Fruit fly (Drosophila melanogaster) whole organism, prepupa: Measurements from ENCODE around the gene CG6465.
A peak's percentile ranks its signal among the peaks of the same experiment; 100 is the strongest.

ENCODE experiments used
- Blimp-1 ChIP-seq: fragments of 200-800 bp; sonication (Bioruptor generic); optimal IDR thresholded peaks from 3 replicates; lab custom pipeline; 2017; ENCODE audit warnings: missing biosample characterization, missing genetic modification characterization, mild to moderate bottlenecking, moderate library complexity, missing genetic modification reagents
- CG10631 ChIP-seq: fragments of 200-800 bp; sonication (Bioruptor generic); optimal IDR thresholded peaks from 2 replicates; lab custom pipeline; 2016; ENCODE audit warnings: missing biosample characterization, missing genetic modification characterization
- CG10669 ChIP-seq: fragments of 200-800 bp; sonication (Bioruptor generic); optimal IDR thresholded peaks from 3 replicates; lab custom pipeline; 2018; ENCODE audit warnings: missing biosample characterization, mild to moderate bottlenecking, missing genetic modification characterization, moderate library complexity
- CG11294 ChIP-seq: fragments of 200-800 bp; sonication (Bioruptor generic); IDR thresholded peaks from 2 replicates; pipeline ENCODE4 v1.3.6; 2022; ENCODE audit warnings: missing biosample characterization, missing genetic modification characterization
- CG11762 ChIP-seq: fragments of 200-800 bp; sonication (Bioruptor generic); optimal IDR thresholded peaks from 3 replicates; lab custom pipeline; 2016; ENCODE audit warnings: missing biosample characterization, missing genetic modification characterization; ENCODE audit not compliant: insufficient read depth
- CG15336 ChIP-seq: fragments of 200-800 bp; sonication (Bioruptor generic); IDR thresholded peaks from 2 replicates; pipeline ENCODE4 v1.3.6; 2022; ENCODE audit warnings: missing biosample characterization, missing genetic modification characterization
- CG1621 ChIP-seq: fragments of 200-800 bp; sonication (Bioruptor generic); optimal IDR thresholded peaks from 3 replicates; lab custom pipeline; 2018; ENCODE audit warnings: missing biosample characterization, mild to moderate bottlenecking, missing genetic modification characterization
- CG16779 ChIP-seq: fragments of 200-800 bp; sonication (Bioruptor generic); optimal IDR thresholded peaks from 3 replicates; lab custom pipeline; 2017; ENCODE audit warnings: missing biosample characterization, mild to moderate bottlenecking, missing genetic modification characterization
- CG31627 ChIP-seq: fragments of 200-800 bp; sonication (Bioruptor generic); optimal IDR thresholded peaks from 3 replicates; lab custom pipeline; 2016; ENCODE audit warnings: missing biosample characterization, missing genetic modification characterization
- CG34406 ChIP-seq: fragments of 200-800 bp; sonication (Bioruptor generic); optimal IDR thresholded peaks from 3 replicates; lab custom pipeline; 2016; ENCODE audit warnings: missing biosample characterization, missing genetic modification characterization
- CG3919 ChIP-seq: fragments of 200-800 bp; sonication (Bioruptor generic); optimal IDR thresholded peaks from 3 replicates; lab custom pipeline; 2016; ENCODE audit warnings: missing biosample characterization, missing genetic modification characterization
- CG6163 ChIP-seq: fragments of 200-800 bp; sonication (Bioruptor generic); IDR thresholded peaks from 3 replicates; pipeline ENCODE4 v1.3.6; 2022; ENCODE audit warnings: missing biosample characterization, missing genetic modification characterization
- CG6276 ChIP-seq: fragments of 200-800 bp; sonication (Bioruptor generic); optimal IDR thresholded peaks from 2 replicates; lab custom pipeline; 2017; ENCODE audit warnings: missing biosample characterization, mild to moderate bottlenecking, missing genetic modification characterization
- CG6808 ChIP-seq: fragments of 200-800 bp; sonication (Bioruptor generic); optimal IDR thresholded peaks from 3 replicates; lab custom pipeline; 2017; ENCODE audit warnings: missing biosample characterization, missing genetic modification characterization, mild to moderate bottlenecking, moderate library complexity, missing genetic modification reagents
- CG7368 ChIP-seq: fragments of 200-800 bp; sonication (Bioruptor generic); optimal IDR thresholded peaks from 3 replicates; lab custom pipeline; 2016; ENCODE audit warnings: missing biosample characterization, missing genetic modification characterization
- CG8119 ChIP-seq: fragments of 200-800 bp; sonication (Bioruptor generic); IDR thresholded peaks from 3 replicates; pipeline ENCODE4 v1.3.6; 2022; ENCODE audit warnings: missing biosample characterization, missing genetic modification characterization
- CG8319 ChIP-seq: fragments of 200-800 bp; sonication (Bioruptor generic); optimal IDR thresholded peaks from 3 replicates; lab custom pipeline; 2016; ENCODE audit warnings: missing biosample characterization, missing genetic modification characterization
- CG8632 ChIP-seq: fragments of 200-800 bp; sonication (Bioruptor generic); optimal IDR thresholded peaks from 3 replicates; lab custom pipeline; 2016; ENCODE audit warnings: missing biosample characterization, missing genetic modification characterization
- CG9139 ChIP-seq: fragments of 200-800 bp; sonication (Bioruptor generic); optimal IDR thresholded peaks from 3 replicates; lab custom pipeline; 2017; ENCODE audit warnings: missing biosample characterization, mild to moderate bottlenecking, missing genetic modification characterization
- Eip75B ChIP-seq: fragments of 200-800 bp; sonication (Bioruptor generic); optimal IDR thresholded peaks from 3 replicates; lab custom pipeline; 2016; ENCODE audit warnings: missing biosample characterization, missing genetic modification characterization
- Eip78C ChIP-seq: fragments of 200-800 bp; sonication (Bioruptor generic); peaks from one replicate; lab custom pipeline; 2016; ENCODE audit warnings: missing biosample characterization, missing genetic modification characterization
- Eip93F ChIP-seq: fragments of 200-800 bp; sonication (Bioruptor generic); optimal IDR thresholded peaks from 2 replicates; lab custom pipeline; 2016; ENCODE audit warnings: missing biosample characterization, mild to moderate bottlenecking, missing genetic modification characterization
- Ets21C ChIP-seq: fragments of 200-800 bp; sonication (Bioruptor generic); optimal IDR thresholded peaks from 3 replicates; lab custom pipeline; 2016; ENCODE audit warnings: missing biosample characterization, missing genetic modification characterization
- Gug ChIP-seq: fragments of 200-800 bp; sonication (Bioruptor generic); IDR thresholded peaks from 2 replicates; pipeline ENCODE4 v1.3.6; 2022; ENCODE audit warnings: missing biosample characterization, missing genetic modification characterization
- Hr38 ChIP-seq: sonication (Bioruptor generic); optimal IDR thresholded peaks from 2 replicates; lab custom pipeline; 2016; ENCODE audit warnings: missing biosample characterization, missing genetic modification characterization
- Hr39 ChIP-seq: fragments of 200-800 bp; sonication (Bioruptor generic); optimal IDR thresholded peaks from 2 replicates; lab custom pipeline; 2016; ENCODE audit warnings: missing biosample characterization, missing genetic modification characterization
- Hr4 ChIP-seq: fragments of 200-800 bp; sonication (Bioruptor generic); optimal IDR thresholded peaks from 3 replicates; lab custom pipeline; 2016; ENCODE audit warnings: missing biosample characterization, missing genetic modification characterization
- Met ChIP-seq: fragments of 200-800 bp; sonication (Bioruptor generic); optimal IDR thresholded peaks from 3 replicates; lab custom pipeline; 2016; ENCODE audit warnings: missing biosample characterization, missing genetic modification characterization
- OdsH ChIP-seq: fragments of 200-800 bp; sonication (Bioruptor generic); optimal IDR thresholded peaks from 3 replicates; lab custom pipeline; 2016; ENCODE audit warnings: missing biosample characterization, missing genetic modification characterization
- Sox102F ChIP-seq: fragments of 200-800 bp; sonication (Bioruptor generic); optimal IDR thresholded peaks from 2 replicates; lab custom pipeline; 2016; ENCODE audit warnings: missing biosample characterization, mild to moderate bottlenecking, missing genetic modification characterization
- Sox15 ChIP-seq: fragments of 200-800 bp; sonication (Bioruptor generic); optimal IDR thresholded peaks from 3 replicates; lab custom pipeline; 2016; ENCODE audit warnings: missing biosample characterization, missing genetic modification characterization
- achi ChIP-seq: fragments of 200-800 bp; sonication (Bioruptor generic); optimal IDR thresholded peaks from 3 replicates; lab custom pipeline; 2016; ENCODE audit warnings: missing biosample characterization, missing genetic modification characterization
- acj6 ChIP-seq: fragments of 200-800 bp; sonication (Bioruptor generic); optimal IDR thresholded peaks from 3 replicates; lab custom pipeline; 2016; ENCODE audit warnings: missing biosample characterization, missing genetic modification characterization
- dac ChIP-seq: fragments of 200-800 bp; sonication (Bioruptor generic); optimal IDR thresholded peaks from 2 replicates; lab custom pipeline; 2017; ENCODE audit warnings: missing biosample characterization, mild to moderate bottlenecking, missing genetic modification characterization
- dsx ChIP-seq: fragments of 200-800 bp; optimal IDR thresholded peaks from 3 replicates; lab custom pipeline; 2019; ENCODE audit warnings: missing biosample characterization, mild to moderate bottlenecking, missing genetic modification characterization, moderate library complexity; ENCODE audit not compliant: poor library complexity, severe bottlenecking
- eg ChIP-seq: fragments of 200-800 bp; sonication (Bioruptor generic); IDR thresholded peaks from 3 replicates; pipeline ENCODE4 v1.3.6; 2022; ENCODE audit warnings: missing biosample characterization, missing genetic modification characterization
- esn ChIP-seq: fragments of 200-800 bp; sonication (Bioruptor generic); optimal IDR thresholded peaks from 2 replicates; lab custom pipeline; 2016; ENCODE audit warnings: missing biosample characterization, mild to moderate bottlenecking, missing genetic modification characterization, moderate library complexity
- fd59A ChIP-seq: fragments of 200-800 bp; sonication (Bioruptor generic); optimal IDR thresholded peaks from 2 replicates; lab custom pipeline; 2017; ENCODE audit warnings: missing biosample characterization, mild to moderate bottlenecking, missing genetic modification characterization, missing genetic modification reagents
- fkh ChIP-seq: fragments of 200-800 bp; sonication (Bioruptor generic); optimal IDR thresholded peaks from 3 replicates; lab custom pipeline; 2017; ENCODE audit warnings: missing biosample characterization, mild to moderate bottlenecking, missing genetic modification characterization, moderate library complexity
- lz ChIP-seq: fragments of 200-800 bp; sonication (Bioruptor generic); optimal IDR thresholded peaks from 3 replicates; lab custom pipeline; 2016; ENCODE audit warnings: missing biosample characterization, missing genetic modification characterization
- pdm3 ChIP-seq: fragments of 200-800 bp; sonication (Bioruptor generic); optimal IDR thresholded peaks from 3 replicates; lab custom pipeline; 2016; ENCODE audit warnings: missing biosample characterization, missing genetic modification characterization
- salr ChIP-seq, 2 experiments: fragments of 200-800 bp; sonication (Bioruptor generic); optimal IDR thresholded peaks; 3 replicates each; lab custom pipeline; 2016 to 2018; ENCODE audit warnings: missing biosample characterization in 2 of 2, missing genetic modification characterization in 2 of 2, mild to moderate bottlenecking in 1 of 2
- ss ChIP-seq, 2 experiments: fragments of 200-800 bp; sonication (Bioruptor generic); optimal IDR thresholded peaks; 2 replicates in 1 of 2; 3 replicates in 1 of 2; lab custom pipeline; 2017 to 2018; ENCODE audit warnings: mild to moderate bottlenecking in 2 of 2, missing biosample characterization in 2 of 2, missing genetic modification characterization in 2 of 2, moderate library complexity in 1 of 2
- topi ChIP-seq: fragments of 200-800 bp; sonication (Bioruptor generic); optimal IDR thresholded peaks from 3 replicates; lab custom pipeline; 2016; ENCODE audit warnings: missing biosample characterization, missing genetic modification characterization
- vri ChIP-seq: fragments of 200-800 bp; sonication (Bioruptor generic); optimal IDR thresholded peaks from 3 replicates; lab custom pipeline; 2016; ENCODE audit warnings: missing biosample characterization, mild to moderate bottlenecking, missing genetic modification characterization

Gene CG6465

DNA sequence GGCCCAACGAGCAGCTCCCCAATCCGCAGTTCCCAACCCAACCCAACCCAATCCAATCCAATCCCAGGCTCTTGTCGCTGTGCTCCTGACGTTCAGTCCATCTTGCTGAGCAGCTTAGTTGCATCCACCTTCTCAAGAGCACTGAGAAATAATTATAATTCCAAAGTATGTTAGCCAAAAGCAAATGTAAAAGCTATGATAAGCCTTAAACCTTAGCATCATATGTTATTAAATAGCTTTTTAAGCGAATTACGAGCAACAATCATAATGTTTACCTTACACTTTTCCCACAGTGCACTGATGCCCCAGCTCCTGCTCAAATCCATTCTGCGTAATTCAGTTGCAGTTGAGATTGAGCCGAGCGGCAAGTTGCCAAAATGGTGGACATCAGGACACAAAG is 7.1 kb downstream of the CG6465 start (continued):
- TF ChIP-seq pdm3 (GFP tag; lab: Kevin White, UChicago) (no peak), achi (no peak), CG3919 (GFP tag; lab: Kevin White, UChicago) (no peak), CG7368 (GFP tag; lab: Kevin White, UChicago) (no peak), CG34406 (GFP tag; lab: Kevin White, UChicago) (no peak), Sox102F (GFP tag; lab: Kevin White, UChicago) (peak; percentile 24), CG6808 (GFP tag; lab: Kevin White, UChicago) (no peak), CG10631 (GFP tag; lab: Kevin White, UChicago) (peak; percentile 3), Eip78C (peak; percentile 51), CG9139 (GFP tag; lab: Kevin White, UChicago) (no peak), Blimp-1 (GFP tag; lab: Kevin White, UChicago) (no peak), dsx (GFP tag; lab: Kevin White, UChicago) (peak; percentile 25), CG11294 (GFP tag; lab: Robert Waterston, UW) (no peak), ss (GFP tag; optimal IDR thresholded peaks at IDR 0.05; lab: Kevin White, UChicago) (no peak), OdsH (GFP tag; lab: Kevin White, UChicago) (peak; percentile 11), CG6276 (GFP tag; lab: Kevin White, UChicago) (no peak), Eip93F (GFP tag; lab: Kevin White, UChicago) (no peak), topi (GFP tag; lab: Kevin White, UChicago) (peak; percentile 39), fkh (no peak), CG8319 (no peak), Hr39 (GFP tag; lab: Kevin White, UChicago) (peak; percentile 36)

DNA sequence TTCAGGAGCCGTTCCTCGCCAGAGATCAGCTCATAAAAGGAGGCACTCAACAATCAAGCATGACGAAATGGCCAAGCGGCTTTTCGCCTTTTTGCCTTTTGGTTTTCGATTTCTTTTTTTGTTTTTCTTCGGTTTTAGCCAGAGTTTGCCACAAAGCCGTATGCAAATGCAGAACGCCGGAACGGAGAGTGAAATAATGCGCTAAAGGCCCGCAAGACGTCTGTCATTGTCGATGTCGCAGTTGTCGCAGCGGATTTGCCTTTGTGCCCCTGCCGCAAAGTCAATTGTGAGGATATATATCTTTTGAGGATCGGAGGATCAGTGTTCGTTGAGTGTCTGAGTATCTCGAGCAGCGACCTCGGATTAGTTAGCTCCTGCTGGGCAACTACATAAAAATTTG is 9.1 kb downstream of the CG6465 start:
- TF ChIP-seq vri (no peak), esn (no peak), Met (GFP tag; lab: Kevin White, UChicago) (no peak), CG6163 (GFP tag; lab: Robert Waterston, UW) (no peak), lz (GFP tag; lab: Kevin White, UChicago) (no peak), Hr39 (GFP tag; lab: Kevin White, UChicago) (no peak), Gug (GFP tag; lab: Robert Waterston, UW) (no peak), Eip78C (no peak), CG31627 (no peak), Hr38 (GFP tag; lab: Kevin White, UChicago) (no peak), CG10669 (GFP tag; lab: Kevin White, UChicago) (no peak), Sox15 (GFP tag; lab: Kevin White, UChicago) (no peak)
- TF ChIP-seq, all 60 proteins: peak for 0

DNA sequence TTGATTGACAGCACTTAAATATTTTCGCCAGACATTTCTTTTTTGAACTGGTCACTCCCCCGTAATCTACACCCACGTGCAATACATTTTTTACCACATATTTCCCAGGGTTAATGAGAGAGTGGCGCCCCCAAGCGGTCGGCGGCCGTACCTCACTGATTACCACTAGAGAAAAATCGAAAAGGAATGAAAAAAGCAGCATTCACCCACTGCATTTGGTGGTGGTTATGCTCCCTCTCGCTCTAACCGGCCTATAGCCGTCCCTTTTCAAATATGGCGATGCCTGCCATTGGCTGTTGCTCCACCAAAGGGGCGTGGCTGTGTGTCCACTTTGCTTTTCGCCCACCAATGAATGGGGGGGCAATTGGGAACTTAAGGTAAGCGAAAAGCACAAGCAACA is 12.1 kb downstream of the CG6465 start:
- TF ChIP-seq CG11762 (GFP tag; lab: Kevin White, UChicago) (no peak), Ets21C (GFP tag; lab: Kevin White, UChicago) (no peak), CG15336 (GFP tag; lab: Robert Waterston, UW) (peak; percentile 38; the same call in 1 of the 2 replicates), OdsH (GFP tag; lab: Kevin White, UChicago) (peak; percentile 43), fd59A (GFP tag; lab: Kevin White, UChicago) (peak; percentile 40), CG7368 (GFP tag; lab: Kevin White, UChicago) (peak; percentile 42), CG34406 (GFP tag; lab: Kevin White, UChicago) (peak; percentile 34), CG9139 (GFP tag; lab: Kevin White, UChicago) (peak; percentile 47), CG1621 (peak; percentile 64), CG8632 (GFP tag; lab: Kevin White, UChicago) (no peak), CG6808 (GFP tag; lab: Kevin White, UChicago) (peak; percentile 60), CG16779 (peak; percentile 10), pdm3 (GFP tag; lab: Kevin White, UChicago) (peak; percentile 63), CG6276 (GFP tag; lab: Kevin White, UChicago) (peak; percentile 41), Eip75B (peak; percentile 58), CG8119 (GFP tag; lab: Robert Waterston, UW) (peak; percentile 55; the same call in 1 of the 3 replicates), salr (GFP tag; optimal IDR thresholded peaks at IDR 0.05; lab: Kevin White, UChicago) (peak; percentile 19 to 28), Hr38 (GFP tag; lab: Kevin White, UChicago) (no peak), Sox102F (GFP tag; lab: Kevin White, UChicago) (no peak), lz (GFP tag; lab: Kevin White, UChicago) (no peak), CG11294 (GFP tag; lab: Robert Waterston, UW) (peak; percentile 44; the same call in 1 of the 2 replicates), vri (no peak), acj6 (peak; percentile 33), fkh (peak; percentile 13), dac (peak; percentile 63), Sox15 (GFP tag; lab: Kevin White, UChicago) (no peak), Eip78C (peak; percentile 83), eg (GFP tag; lab: Robert Waterston, UW) (peak; percentile 77), CG8319 (peak; percentile 23), Gug (GFP tag; lab: Robert Waterston, UW) (peak; percentile 55), Blimp-1 (GFP tag; lab: Kevin White, UChicago) (no peak), Hr4 (peak; percentile 42)
